Fruit fly (Drosophila melanogaster) whole organism, pupa: ENCODE measurements around the gene CG44837.

Source experiments
- CG10348 ChIP-seq: fragments of 200-800 bp; sonication (Bioruptor generic); IDR thresholded peaks from 2 replicates; pipeline ENCODE4 v1.3.6; 2022; ENCODE audit warnings: missing biosample characterization, missing genetic modification characterization
- CG12605 ChIP-seq: fragments of 200-800 bp; sonication (Bioruptor generic); IDR thresholded peaks from 2 replicates; pipeline ENCODE4 v1.3.6; 2022; ENCODE audit warnings: missing biosample characterization, missing genetic modification characterization
- CG13204 ChIP-seq: fragments of 200-800 bp; sonication (Bioruptor generic); optimal IDR thresholded peaks from 2 replicates; lab custom pipeline; 2018; ENCODE audit warnings: missing biosample characterization, mild to moderate bottlenecking, missing genetic modification characterization, moderate library complexity
- CG14655 ChIP-seq: fragments of 200-800 bp; sonication (Bioruptor generic); optimal IDR thresholded peaks from 3 replicates; lab custom pipeline; 2017; ENCODE audit warnings: mild to moderate bottlenecking, missing biosample characterization, missing genetic modification reagents, missing genetic modification characterization
- CG15710 ChIP-seq: fragments of 200-800 bp; sonication (Bioruptor generic); optimal IDR thresholded peaks from 2 replicates; lab custom pipeline; 2018; ENCODE audit warnings: missing biosample characterization, mild to moderate bottlenecking, missing genetic modification characterization, moderate library complexity
- CG17806 ChIP-seq: fragments of 200-800 bp; sonication (Bioruptor generic); optimal IDR thresholded peaks from 2 replicates; lab custom pipeline; 2018; ENCODE audit warnings: missing biosample characterization, mild to moderate bottlenecking, missing genetic modification characterization, moderate library complexity
- CG32121 ChIP-seq: fragments of 200-800 bp; sonication (Bioruptor generic); IDR thresholded peaks from 2 replicates; pipeline ENCODE4 v1.3.6; 2022; ENCODE audit warnings: missing biosample characterization, missing genetic modification characterization
- CG34367 ChIP-seq: fragments of 200-800 bp; sonication (Bioruptor generic); optimal IDR thresholded peaks from 2 replicates; lab custom pipeline; 2018; ENCODE audit warnings: missing biosample characterization, mild to moderate bottlenecking, missing genetic modification characterization
- CG4496 ChIP-seq: fragments of 200-800 bp; sonication (Bioruptor generic); IDR thresholded peaks from 3 replicates; pipeline ENCODE4 v1.3.6; 2022; ENCODE audit warnings: missing biosample characterization, missing genetic modification characterization
- CG8159 ChIP-seq: fragments of 200-800 bp; sonication (Bioruptor generic); optimal IDR thresholded peaks from 3 replicates; lab custom pipeline; 2018; ENCODE audit warnings: missing biosample characterization, mild to moderate bottlenecking, missing genetic modification characterization, moderate library complexity
- CG8301 ChIP-seq: fragments of 200-800 bp; sonication (Bioruptor generic); optimal IDR thresholded peaks from 2 replicates; lab custom pipeline; 2018; ENCODE audit warnings: missing biosample characterization, mild to moderate bottlenecking, missing genetic modification characterization
- CG9948 ChIP-seq: fragments of 200-800 bp; sonication (Bioruptor generic); optimal IDR thresholded peaks from 2 replicates; lab custom pipeline; 2018; ENCODE audit warnings: missing biosample characterization, mild to moderate bottlenecking, missing genetic modification characterization, moderate library complexity
- D1 ChIP-seq: fragments of 200-800 bp; sonication (Bioruptor generic); optimal IDR thresholded peaks from 2 replicates; lab custom pipeline; 2018; ENCODE audit warnings: missing biosample characterization, mild to moderate bottlenecking, missing genetic modification characterization, moderate library complexity
- EcR ChIP-seq: fragments of 200-800 bp; sonication (Bioruptor generic); optimal IDR thresholded peaks from 3 replicates; lab custom pipeline; 2019; ENCODE audit warnings: missing biosample characterization, missing genetic modification characterization, mild to moderate bottlenecking, moderate library complexity, missing genetic modification reagents
- Ets98B ChIP-seq: fragments of 200-800 bp; sonication (Bioruptor generic); IDR thresholded peaks from 2 replicates; pipeline ENCODE4 v1.3.6; 2022; ENCODE audit warnings: missing biosample characterization, missing genetic modification characterization
- Pif1A ChIP-seq: fragments of 200-800 bp; sonication (Bioruptor generic); optimal IDR thresholded peaks from 3 replicates; lab custom pipeline; 2016; ENCODE audit warnings: missing biosample characterization, missing genetic modification characterization
- Pif1B ChIP-seq: fragments of 200-800 bp; sonication (Bioruptor generic); optimal IDR thresholded peaks from 3 replicates; lab custom pipeline; 2016; ENCODE audit warnings: missing biosample characterization, missing genetic modification characterization
- Snoo ChIP-seq: fragments of 200-800 bp; sonication (Bioruptor generic); optimal IDR thresholded peaks from 3 replicates; lab custom pipeline; 2017; ENCODE audit warnings: missing biosample characterization, mild to moderate bottlenecking, missing genetic modification characterization, inconsistent platforms
- fd96Ca ChIP-seq: fragments of 200-800 bp; sonication (Bioruptor generic); IDR thresholded peaks from 3 replicates; pipeline ENCODE4 v1.3.6; 2022; ENCODE audit warnings: missing biosample characterization, missing genetic modification characterization
- gl ChIP-seq: fragments of 200-800 bp; sonication (Bioruptor generic); optimal IDR thresholded peaks from 2 replicates; lab custom pipeline; 2018; ENCODE audit warnings: missing biosample characterization, mild to moderate bottlenecking, missing genetic modification characterization
- rn ChIP-seq: fragments of 200-800 bp; sonication (Bioruptor generic); IDR thresholded peaks from 2 replicates; pipeline ENCODE4 v1.3.6; 2022; ENCODE audit warnings: missing biosample characterization, missing genetic modification characterization

CG44837 gene

DNA sequence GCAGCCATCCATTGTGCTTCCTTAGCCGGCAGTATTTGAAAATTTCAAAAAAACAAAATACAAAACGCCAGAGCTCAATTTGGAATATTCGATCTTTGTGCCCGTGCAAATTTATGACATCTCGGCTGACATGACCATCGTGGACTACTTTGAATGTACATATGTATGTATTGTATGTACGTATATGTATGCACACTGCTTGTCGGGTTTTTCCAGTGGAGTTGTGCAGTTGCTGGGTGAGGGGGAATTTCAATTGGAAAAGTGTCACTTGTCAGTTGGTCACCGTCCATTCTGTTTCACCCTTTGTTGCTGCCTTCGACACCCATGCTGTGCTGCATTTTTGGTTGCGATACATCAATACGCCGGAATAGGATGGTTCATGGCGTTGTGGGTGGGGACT is 91.0 kb downstream of the CG44837 start, which contains the start of gene CG12521:
Gene CG12521, minus strand, starts transcription at position 101 of the 400 bp plus-strand sequence.
- TF ChIP-seq CG32121 (GFP tag; lab: Robert Waterston, UW): no peak
- no peak for TF ChIP-seq CG10348 (GFP tag; lab: Robert Waterston, UW)
- no peak for TF ChIP-seq rn
- no peak for TF ChIP-seq Ets98B

DNA sequence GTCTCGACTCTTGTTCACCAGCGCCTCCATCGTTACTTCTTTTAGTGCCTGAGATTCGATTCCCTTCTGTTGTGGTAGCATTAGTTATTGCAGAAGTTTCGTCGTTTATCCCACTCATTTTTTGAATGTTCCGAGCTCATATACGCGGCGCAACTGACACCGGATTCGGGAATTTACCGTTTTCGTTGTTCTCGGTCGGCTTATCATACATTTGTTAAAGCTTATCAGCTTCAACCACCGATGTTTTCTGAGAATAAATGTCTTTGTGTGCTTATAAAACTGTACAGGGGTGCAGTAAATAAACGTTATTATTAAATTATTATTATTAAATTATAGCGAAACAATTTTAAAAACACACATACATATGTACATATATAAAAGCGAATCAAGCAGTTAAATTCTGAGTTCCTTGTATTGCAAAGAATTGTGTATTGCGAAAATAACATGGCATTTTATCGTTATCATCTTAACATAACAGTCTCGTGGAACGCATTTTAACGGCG is 102.0 kb downstream of the CG44837 start, which contains the start of gene CG43064:
Gene CG43064, minus strand, starts transcription at position 147 of the 503 bp plus-strand sequence.
- TF ChIP-seq CG8159: no peak
- TF ChIP-seq Snoo (tag; lab: Kevin White, UChicago): no peak
- TF ChIP-seq D1: no peak
- no peak for TF ChIP-seq CG8301 (tag; lab: Kevin White, UChicago)
- no peak for TF ChIP-seq CG34367 (tag; lab: Kevin White, UChicago)
- TF ChIP-seq EcR (GFP tag; lab: Kevin White, UChicago): no peak
- TF ChIP-seq CG12605 (GFP tag; lab: Robert Waterston, UW): no peak
- TF ChIP-seq fd96Ca (GFP tag; lab: Robert Waterston, UW): no peak
- TF ChIP-seq CG4496 (GFP tag; lab: Robert Waterston, UW): no peak
- TF ChIP-seq gl (tag; lab: Kevin White, UChicago): no peak

DNA sequence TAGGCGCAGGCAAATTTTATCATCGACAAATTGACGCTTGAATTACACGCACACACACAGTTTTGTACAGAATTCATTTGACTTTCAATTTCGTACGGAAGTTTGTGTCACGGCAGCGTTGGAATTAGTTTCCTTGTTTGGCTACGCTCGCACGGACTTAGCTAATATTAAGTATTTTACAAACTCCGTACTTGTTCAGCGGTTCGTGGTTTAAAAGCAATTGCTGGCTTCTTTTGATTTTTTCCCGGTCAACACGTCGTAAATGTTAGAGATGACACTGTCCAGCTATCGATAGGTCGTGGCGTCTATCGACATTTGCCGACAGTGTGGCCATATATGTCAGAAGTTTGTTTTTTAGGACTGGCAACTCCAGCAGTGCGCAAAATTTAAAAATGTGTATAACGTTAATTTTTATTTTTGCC is 105.4 kb downstream of the CG44837 start, which contains the start of gene CycA:
Gene CycA, minus strand, starts transcription at position 283 of the 422 bp plus-strand sequence.
- TF ChIP-seq CG12605 (GFP tag; lab: Robert Waterston, UW) (no peak), CG8301 (tag; lab: Kevin White, UChicago) (no peak), Snoo (tag; lab: Kevin White, UChicago) (no peak), gl (tag; lab: Kevin White, UChicago) (no peak), fd96Ca (GFP tag; lab: Robert Waterston, UW) (no peak), CG13204 (GFP tag; lab: Kevin White, UChicago) (no peak), CG8159 (no peak), Pif1A (no peak)
- TF ChIP-seq, all 21 proteins: peak for 0

DNA sequence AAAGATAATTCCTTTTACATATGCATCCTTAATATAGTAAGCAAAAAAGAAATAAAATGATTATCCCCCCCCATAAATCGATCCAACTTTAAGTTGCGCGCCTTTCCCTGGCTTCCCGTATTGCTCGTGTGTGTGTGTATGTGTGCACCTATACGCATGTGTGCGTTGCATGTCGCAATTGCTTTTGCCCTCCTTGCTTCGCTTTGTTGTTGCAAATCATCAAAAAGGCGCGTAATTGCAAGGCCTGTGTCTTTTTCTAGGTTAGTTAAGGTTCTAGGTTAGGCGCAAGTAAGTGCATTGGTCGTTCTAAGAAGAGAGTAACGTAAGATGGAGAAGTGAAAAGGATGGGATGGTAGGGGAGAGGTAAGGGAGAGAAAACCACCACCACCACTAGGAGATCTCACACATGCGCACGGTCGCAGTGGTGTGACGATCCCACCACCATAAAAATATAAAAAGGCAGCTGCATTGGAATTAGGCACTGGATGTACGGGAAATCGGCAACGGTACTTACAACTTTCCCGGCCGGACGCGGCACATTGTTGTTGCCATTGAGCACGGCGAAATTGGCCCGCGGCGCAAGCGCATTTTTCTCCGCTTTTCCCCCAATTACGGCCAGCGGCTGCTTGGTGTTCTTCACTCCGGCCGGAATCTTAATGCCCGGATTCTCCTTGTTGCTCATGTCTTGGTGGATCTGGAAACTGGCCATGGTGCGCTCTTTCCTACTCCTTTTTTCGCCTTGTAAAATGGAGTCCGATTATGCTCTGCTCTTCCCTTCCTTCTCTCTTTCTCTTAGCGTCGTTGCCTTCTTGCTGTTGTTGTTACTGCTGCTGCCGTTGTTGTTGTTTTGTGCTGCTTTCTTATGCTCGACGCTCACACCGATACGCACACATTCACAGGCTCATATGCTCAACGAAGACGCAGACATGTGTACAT is 106.0 kb downstream of the CG44837 start:
- TF ChIP-seq gl (tag; lab: Kevin White, UChicago) (no peak), Pif1A (no peak), Ets98B (no peak), CG8159 (no peak), CG15710 (tag; lab: Kevin White, UChicago) (no peak), Snoo (tag; lab: Kevin White, UChicago) (no peak), CG14655 (GFP tag; lab: Kevin White, UChicago) (no peak), CG8301 (tag; lab: Kevin White, UChicago) (no peak), CG32121 (GFP tag; lab: Robert Waterston, UW) (no peak), CG9948 (tag; lab: Kevin White, UChicago) (no peak), Pif1B (GFP tag; lab: Kevin White, UChicago) (no peak), rn (no peak), CG10348 (GFP tag; lab: Robert Waterston, UW) (no peak), fd96Ca (GFP tag; lab: Robert Waterston, UW) (no peak), CG12605 (GFP tag; lab: Robert Waterston, UW) (no peak), CG4496 (GFP tag; lab: Robert Waterston, UW) (no peak), CG17806 (tag; lab: Kevin White, UChicago) (no peak), CG34367 (tag; lab: Kevin White, UChicago) (no peak), CG13204 (GFP tag; lab: Kevin White, UChicago) (no peak), EcR (GFP tag; lab: Kevin White, UChicago) (no peak)

DNA sequence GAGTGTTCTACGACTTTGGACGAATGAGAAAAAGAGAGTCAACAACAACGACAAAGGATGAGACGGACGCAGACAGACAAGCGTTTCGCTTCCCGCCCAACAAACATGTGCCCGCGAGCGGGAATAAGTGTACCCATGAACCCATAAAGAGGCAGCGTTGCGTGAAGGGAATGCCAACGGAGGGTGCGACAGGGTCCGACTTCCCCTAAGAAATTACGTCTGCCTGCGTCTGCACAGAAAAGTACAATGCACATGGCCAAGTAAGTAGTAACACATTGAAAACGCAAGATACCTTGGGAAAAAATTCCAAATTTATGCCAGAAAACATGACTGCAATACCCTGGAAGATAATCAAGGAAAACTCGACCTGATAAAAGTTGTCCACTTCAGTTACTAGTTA is 107.5 kb downstream of the CG44837 start:
- no peak for TF ChIP-seq Snoo (tag; lab: Kevin White, UChicago)
- no peak for TF ChIP-seq CG9948 (tag; lab: Kevin White, UChicago)
- TF ChIP-seq Ets98B: no peak
- no peak for TF ChIP-seq CG4496 (GFP tag; lab: Robert Waterston, UW)
- no peak for TF ChIP-seq CG17806 (tag; lab: Kevin White, UChicago)
- TF ChIP-seq, all 21 proteins: peak for 0

DNA sequence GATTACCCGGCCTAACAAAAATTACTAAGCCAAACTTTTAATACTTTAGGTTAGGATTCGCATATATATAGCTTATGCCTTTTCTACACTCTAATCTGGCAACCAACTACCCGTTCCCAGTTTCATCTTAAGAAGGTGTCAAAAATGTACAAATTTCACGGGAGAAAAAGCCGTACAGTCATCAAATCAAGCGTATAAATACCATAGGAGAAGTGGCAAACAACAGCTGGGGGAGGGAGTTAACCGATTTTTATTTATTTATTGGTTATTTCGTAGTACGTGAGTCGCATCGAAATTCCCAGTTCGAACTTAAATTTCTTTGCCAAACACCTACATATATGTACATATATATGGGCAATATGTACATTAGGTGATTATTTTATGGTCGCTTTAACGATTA is 109.9 kb downstream of the CG44837 start, which contains the start of gene CG7264:
Gene CG7264, plus strand, starts transcription at position 301 of the 400 bp plus-strand sequence.
- TF ChIP-seq Snoo (tag; lab: Kevin White, UChicago) (no peak), Pif1A (no peak), CG15710 (tag; lab: Kevin White, UChicago) (no peak), CG4496 (GFP tag; lab: Robert Waterston, UW) (no peak), CG9948 (tag; lab: Kevin White, UChicago) (no peak), D1 (no peak), CG10348 (GFP tag; lab: Robert Waterston, UW) (no peak), CG34367 (tag; lab: Kevin White, UChicago) (no peak), CG8159 (no peak), CG13204 (GFP tag; lab: Kevin White, UChicago) (no peak), gl (tag; lab: Kevin White, UChicago) (no peak), fd96Ca (GFP tag; lab: Robert Waterston, UW) (no peak), CG8301 (tag; lab: Kevin White, UChicago) (no peak), CG17806 (tag; lab: Kevin White, UChicago) (no peak), CG12605 (GFP tag; lab: Robert Waterston, UW) (no peak), CG32121 (GFP tag; lab: Robert Waterston, UW) (no peak), rn (no peak), Pif1B (GFP tag; lab: Kevin White, UChicago) (no peak), CG14655 (GFP tag; lab: Kevin White, UChicago) (no peak)
- TF ChIP-seq, all 21 proteins: peak for 0
